Fruit fly (Drosophila melanogaster): ENCODE results near the gene DIP-delta.

The DIP-delta gene

DNA sequence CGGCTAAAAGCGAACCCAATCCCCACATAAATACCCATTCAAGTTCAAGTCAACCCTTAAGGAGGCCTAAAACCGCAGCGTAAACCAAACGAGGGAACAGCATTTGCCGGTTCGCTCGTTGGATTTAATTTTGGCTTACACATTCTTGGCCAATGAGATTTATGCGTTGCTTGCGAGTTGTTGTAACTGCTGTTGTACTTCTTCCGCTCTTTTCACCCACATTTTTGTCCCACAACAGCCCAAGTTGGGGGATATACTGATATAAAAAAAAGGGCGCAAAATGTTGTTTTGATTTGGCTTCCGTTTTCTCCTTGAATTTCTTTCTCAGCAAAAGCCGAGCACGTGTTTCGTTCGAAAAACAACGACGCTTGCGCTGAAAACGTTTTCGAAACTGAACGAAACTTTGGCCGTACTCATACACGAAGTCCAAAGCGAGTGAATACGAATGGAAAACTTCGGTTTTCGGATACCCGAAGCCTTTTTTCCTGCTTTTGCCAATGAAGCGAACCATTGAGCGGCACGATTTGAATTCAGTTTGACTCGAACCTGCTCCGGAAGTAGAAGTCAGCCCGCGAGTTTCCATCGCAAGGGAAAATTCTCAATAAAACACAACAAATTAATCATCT lies at the start of gene DIP-delta:
Gene DIP-delta (plus strand): TSS at position 533 of the 626 bp plus-strand sequence.
- no peak for TF ChIP-seq CG8478 (optimal IDR thresholded peaks at IDR 0.05)
- TF ChIP-seq CTCF (optimal IDR thresholded peaks at IDR 0.05), result no peak

DNA sequence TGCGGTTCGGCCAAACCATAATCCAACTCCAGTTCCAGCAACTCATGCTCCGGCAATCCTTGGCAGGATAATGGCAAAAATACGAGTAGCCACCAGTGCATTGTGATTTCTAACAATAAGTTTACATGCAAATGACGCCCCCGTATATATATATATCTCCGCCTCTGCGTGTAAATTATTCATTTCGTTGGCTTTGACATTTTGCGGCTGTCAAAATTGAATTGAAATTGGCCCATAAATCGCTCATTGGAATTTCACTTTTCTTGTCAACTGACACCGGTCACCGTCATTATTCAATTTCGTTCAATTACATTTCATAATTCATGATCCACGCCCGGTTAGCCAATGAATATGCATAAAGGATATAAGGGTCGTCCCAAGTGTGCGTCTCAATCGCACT lies 41.2 kb upstream of the DIP-delta start, which contains the start of gene Ir64a:
Gene Ir64a (minus strand): TSS at position 101 of the 400 bp plus-strand sequence.
- TF ChIP-seq CG8478 (optimal IDR thresholded peaks at IDR 0.05), result no peak
- TF ChIP-seq CTCF (optimal IDR thresholded peaks at IDR 0.05), result no peak

DNA sequence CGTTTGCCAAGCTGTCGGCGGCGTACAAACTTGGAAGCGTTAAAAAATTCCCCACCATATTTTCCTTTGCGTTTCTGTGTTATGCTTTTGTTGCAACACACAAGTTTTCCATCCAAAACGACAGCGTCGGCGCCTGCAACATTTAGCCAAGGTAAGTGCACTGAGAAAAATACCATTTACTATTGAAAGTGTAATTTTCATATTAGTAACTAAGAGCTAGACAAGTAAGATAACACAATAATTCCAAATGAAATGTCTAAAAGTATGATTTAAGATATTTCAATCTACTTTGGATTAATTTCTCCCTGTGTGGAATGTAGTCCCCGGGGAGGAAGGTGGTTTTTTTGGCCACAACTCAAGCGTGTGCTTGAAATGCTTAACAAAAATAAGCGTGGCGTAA lies 38.1 kb upstream of the DIP-delta start:
- TF ChIP-seq CTCF (optimal IDR thresholded peaks at IDR 0.05) (no peak), CG8478 (optimal IDR thresholded peaks at IDR 0.05) (no peak)

DNA sequence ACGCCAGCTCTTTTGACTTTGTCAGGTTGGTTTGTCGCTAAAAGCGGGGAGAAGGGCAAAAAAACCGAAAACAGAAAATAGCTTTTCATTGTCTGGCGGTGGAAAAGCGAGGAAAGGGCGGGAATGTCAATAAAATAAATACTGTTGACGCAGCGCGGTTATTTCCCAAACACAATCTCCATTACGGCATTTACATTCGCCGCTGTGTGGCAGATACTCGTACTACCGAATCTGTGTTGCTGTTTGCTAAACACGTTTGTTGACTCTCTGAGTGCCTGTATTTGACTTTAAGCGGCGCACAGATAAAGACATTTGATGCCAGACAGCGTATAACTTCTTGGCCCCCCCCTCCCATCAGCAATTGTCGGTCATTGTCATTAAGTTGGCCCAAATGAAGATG lies 23.2 kb downstream of the DIP-delta start:
- TF ChIP-seq CG8478 (optimal IDR thresholded peaks at IDR 0.05) (no peak), CTCF (optimal IDR thresholded peaks at IDR 0.05) (no peak)

DNA sequence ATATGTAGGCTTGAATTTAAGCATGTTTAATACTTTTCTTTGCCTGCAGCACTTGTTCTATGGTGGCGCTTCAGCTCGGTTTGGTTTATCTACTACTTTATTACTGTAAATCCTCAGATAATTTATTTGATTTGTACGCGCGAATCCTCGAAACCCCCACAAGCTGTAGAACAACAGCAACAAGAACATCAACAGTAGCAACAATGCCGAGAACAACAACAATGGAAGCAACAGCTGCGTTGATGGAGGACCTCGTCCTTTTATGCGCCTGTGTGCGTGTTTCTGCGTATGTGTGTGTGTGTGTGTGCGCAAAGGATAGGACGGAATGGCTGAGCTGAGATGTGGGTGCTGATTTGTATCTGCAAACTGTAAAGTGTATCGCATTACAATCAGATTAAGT lies 23.9 kb downstream of the DIP-delta start:
- TF ChIP-seq CG8478 (optimal IDR thresholded peaks at IDR 0.05) (no peak), CTCF (optimal IDR thresholded peaks at IDR 0.05) (no peak)

DNA sequence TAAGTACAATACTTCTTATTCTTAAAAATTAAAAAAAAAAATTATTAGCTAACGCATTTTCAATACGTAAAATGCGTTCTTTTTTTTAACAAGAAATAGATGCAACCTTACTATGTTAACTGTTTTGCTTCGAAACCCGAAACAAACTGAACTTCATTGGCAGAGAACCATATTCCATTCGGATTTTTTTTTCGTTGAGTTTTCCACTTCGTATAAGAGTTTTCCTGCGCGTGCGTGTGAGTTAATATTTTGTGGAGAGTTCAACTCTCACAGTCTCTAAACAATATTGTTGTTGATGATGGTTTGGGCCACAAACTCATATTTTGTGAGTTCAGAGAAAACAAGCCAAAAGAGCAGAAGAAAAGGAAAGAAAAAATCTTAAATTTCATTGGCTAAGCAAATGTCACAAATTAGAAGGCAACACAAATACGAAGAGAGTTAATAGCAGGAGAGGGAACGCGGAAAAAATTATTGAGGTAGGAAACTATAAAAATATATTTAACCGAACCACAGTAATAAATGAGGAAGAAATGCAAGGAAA lies 28.7 kb downstream of the DIP-delta start:
- no peak for TF ChIP-seq CTCF (optimal IDR thresholded peaks at IDR 0.05)
- no peak for TF ChIP-seq CG8478 (optimal IDR thresholded peaks at IDR 0.05)

DNA sequence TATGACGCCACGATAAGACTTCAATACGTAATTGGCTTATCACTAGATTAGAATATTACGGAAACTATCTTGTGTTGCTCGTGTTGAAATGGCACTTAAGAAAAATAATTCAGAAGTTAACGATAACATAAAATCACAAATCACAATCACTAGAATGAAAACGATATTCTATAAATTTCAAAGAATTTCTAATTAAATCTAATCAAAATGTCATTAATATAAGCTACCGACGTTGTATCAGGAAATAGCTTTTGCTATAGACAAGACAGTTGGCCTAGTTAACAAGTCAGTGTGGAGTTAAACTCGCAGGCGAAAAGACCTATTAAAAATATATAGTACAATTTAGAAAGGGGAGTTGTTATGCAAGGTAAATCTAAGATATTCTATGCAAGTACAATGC lies 55.6 kb downstream of the DIP-delta start, which contains the start of gene CG4835:
Gene CG4835 (plus strand): TSS at position 301 of the 400 bp plus-strand sequence.
- TF ChIP-seq CTCF (optimal IDR thresholded peaks at IDR 0.05) (no peak), CG8478 (optimal IDR thresholded peaks at IDR 0.05) (no peak)
